Worm (Caenorhabditis elegans): ENCODE results near the gene C05E4.15.

DNA sequence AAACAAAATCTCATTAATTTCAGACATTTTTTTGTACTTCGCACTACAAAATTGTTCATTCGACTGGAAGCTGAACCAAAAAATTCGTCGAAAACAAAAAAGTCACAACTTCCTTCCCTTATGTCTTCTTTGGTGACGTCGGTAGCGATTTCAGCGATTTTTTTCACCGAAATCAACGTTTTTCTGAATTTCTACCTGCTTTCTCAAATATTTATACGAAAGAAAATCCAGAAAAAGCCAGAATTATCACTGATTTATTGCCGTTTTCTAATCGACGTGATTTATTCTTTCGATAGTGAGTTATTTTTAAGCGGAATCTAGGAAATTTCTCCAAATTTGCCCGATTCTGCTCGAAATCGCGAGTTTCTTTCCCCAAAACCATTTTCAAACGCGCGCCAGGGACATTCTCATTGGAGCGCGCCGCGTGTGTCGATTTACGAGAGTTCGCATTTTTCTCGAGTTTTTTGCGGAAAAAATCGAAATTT is 13.8 kb upstream of the C05E4.15 start, which contains the start of gene srbc-58:
- TF ChIP-seq nhr-67 (tag; optimal IDR thresholded peaks at IDR 0.05) (no peak), nhr-77 (tag; optimal IDR thresholded peaks at IDR 0.05) (no peak), pha-4 (tag; optimal IDR thresholded peaks at IDR 0.05) (peak; percentile 21), mdl-1 (tag; optimal IDR thresholded peaks at IDR 0.05) (no peak), ztf-11 (tag; optimal IDR thresholded peaks at IDR 0.05) (no peak), unc-62 (GFP tag; optimal IDR thresholded peaks at IDR 0.05) (no peak), jun-1 (tag; optimal IDR thresholded peaks at IDR 0.05) (no peak), pqm-1 (tag; optimal IDR thresholded peaks at IDR 0.05) (no peak), lin-15B (tag; optimal IDR thresholded peaks at IDR 0.05) (no peak), R02D3.7 (tag; optimal IDR thresholded peaks at IDR 0.05) (peak; percentile 54)
